Fruit fly (Drosophila melanogaster): ENCODE measurements around the gene eEF1alpha2.

eEF1alpha2 gene

DNA sequence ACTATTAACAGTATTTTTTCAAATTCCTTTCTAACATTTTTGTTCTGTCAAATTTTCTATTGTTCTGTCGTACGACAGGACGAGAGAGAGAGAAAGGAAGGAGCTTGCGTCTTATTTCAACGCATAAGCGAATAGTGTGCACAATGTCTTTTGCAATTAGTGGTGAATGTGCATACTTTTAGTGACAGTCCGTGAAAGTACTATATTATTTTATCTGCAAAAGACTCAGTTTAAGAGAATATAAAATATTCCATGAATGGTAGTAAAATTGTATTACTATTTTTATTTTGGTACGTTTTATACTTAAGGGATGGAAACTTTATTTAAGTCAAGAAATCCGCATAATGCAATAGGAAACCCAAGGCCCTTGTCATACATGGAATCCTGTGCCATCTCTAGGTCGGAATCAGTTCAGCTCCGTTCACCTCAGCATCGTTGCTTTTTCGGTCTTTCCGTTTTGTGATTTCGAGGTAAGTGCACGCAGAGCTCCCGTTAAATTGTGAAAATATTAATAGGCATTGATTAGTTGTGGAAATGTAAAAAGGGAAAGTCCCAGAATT is at the start of gene eEF1alpha2:
Gene eEF1alpha2, plus strand, starts transcription at position 409 of the 560 bp plus-strand sequence.
- TF ChIP-seq CG34367 (tag; optimal IDR thresholded peaks at IDR 0.05) (no peak), CG12605 (GFP tag; IDR thresholded peaks at IDR 0.05) (no peak), D1 (tag; optimal IDR thresholded peaks at IDR 0.05) (no peak), CG4496 (GFP tag; IDR thresholded peaks at IDR 0.05) (no peak), CG8301 (tag; optimal IDR thresholded peaks at IDR 0.05) (no peak), CG14655 (GFP tag; optimal IDR thresholded peaks at IDR 0.05) (no peak), rn (GFP tag; IDR thresholded peaks at IDR 0.05) (no peak), Snoo (tag; optimal IDR thresholded peaks at IDR 0.05) (no peak), gl (tag; optimal IDR thresholded peaks at IDR 0.05) (no peak), CG9948 (tag; optimal IDR thresholded peaks at IDR 0.05) (no peak), CG17806 (tag; optimal IDR thresholded peaks at IDR 0.05) (no peak), CG10348 (GFP tag; IDR thresholded peaks at IDR 0.05) (no peak), fd96Ca (GFP tag; IDR thresholded peaks at IDR 0.05) (no peak), Pif1B (GFP tag; optimal IDR thresholded peaks at IDR 0.05) (no peak), Ets98B (GFP tag; IDR thresholded peaks at IDR 0.05) (no peak), CG15710 (tag; optimal IDR thresholded peaks at IDR 0.05) (no peak), CG32121 (GFP tag; IDR thresholded peaks at IDR 0.05) (no peak)

DNA sequence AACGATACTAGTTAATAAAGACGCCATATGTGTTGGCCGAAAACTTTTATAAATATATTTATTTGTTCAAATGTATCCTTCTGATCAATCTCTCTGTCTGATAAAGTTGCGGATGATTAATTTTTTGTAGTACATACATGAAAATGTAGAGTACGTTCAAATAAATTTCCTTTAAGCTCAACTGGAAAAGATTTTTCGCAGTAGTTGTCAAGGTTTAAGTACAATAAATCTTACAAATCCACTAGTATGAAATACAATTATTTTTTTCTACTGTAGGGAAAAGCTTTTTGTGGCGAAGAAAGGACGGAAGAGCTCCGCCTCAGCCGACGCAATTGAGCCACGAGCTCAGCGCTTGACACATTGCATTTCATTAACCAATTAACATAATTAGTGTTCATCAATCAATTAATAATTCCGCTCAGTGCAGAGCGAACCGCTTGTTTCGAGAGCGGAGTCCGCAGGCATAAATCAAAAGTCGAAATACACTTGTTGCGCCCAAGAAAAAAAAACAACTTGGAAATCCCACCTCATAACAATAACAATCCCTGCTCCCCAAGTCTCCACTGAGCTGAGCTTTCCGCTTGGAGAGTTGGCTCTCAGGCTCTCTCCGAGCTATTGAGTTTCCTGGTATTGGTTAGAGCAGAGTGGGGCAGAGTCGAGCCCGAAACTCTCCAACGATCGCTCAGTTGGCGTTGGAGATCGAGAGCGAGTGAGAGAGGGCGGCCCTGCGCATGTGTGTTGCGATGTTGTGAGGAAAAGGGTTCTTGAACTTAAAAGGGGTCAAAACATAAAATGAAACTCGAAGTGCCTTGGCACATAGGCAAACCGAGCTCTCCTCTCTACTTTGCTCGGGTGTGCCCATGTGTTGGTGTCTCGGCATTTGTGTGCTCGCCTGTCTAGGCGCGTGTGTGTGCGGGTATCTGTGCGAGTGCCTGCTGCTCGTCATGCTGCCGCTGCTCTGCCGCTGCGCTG is 49.3 kb upstream of the eEF1alpha2 start:
- peak; percentile 29 for TF ChIP-seq CG17806 (tag; optimal IDR thresholded peaks at IDR 0.05)
- peak; percentile 57 for TF ChIP-seq Snoo (tag; optimal IDR thresholded peaks at IDR 0.05)
- no peak for TF ChIP-seq CG32121 (GFP tag; IDR thresholded peaks at IDR 0.05)
- TF ChIP-seq CG12605 (GFP tag; IDR thresholded peaks at IDR 0.05), result no peak
- TF ChIP-seq EcR (GFP tag; optimal IDR thresholded peaks at IDR 0.05), result peak; percentile 98
- TF ChIP-seq gl (tag; optimal IDR thresholded peaks at IDR 0.05), result no peak
- no peak for TF ChIP-seq D1 (tag; optimal IDR thresholded peaks at IDR 0.05)
- peak; percentile 60 for TF ChIP-seq CG8159 (tag; optimal IDR thresholded peaks at IDR 0.05)
- no peak for TF ChIP-seq CG10348 (GFP tag; IDR thresholded peaks at IDR 0.05)
- peak; percentile 68 for TF ChIP-seq Pif1B (GFP tag; optimal IDR thresholded peaks at IDR 0.05)
- TF ChIP-seq CG34367 (tag; optimal IDR thresholded peaks at IDR 0.05), result peak; percentile 2
- TF ChIP-seq CG13204 (GFP tag; optimal IDR thresholded peaks at IDR 0.05), result no peak
- TF ChIP-seq CG15710 (tag; optimal IDR thresholded peaks at IDR 0.05), result peak; percentile 30
- TF ChIP-seq CG14655 (GFP tag; optimal IDR thresholded peaks at IDR 0.05), result peak; percentile 56
- no peak for TF ChIP-seq rn (GFP tag; IDR thresholded peaks at IDR 0.05)
- peak; percentile 47; the same call in 1 of the 3 replicates for TF ChIP-seq CG4496 (GFP tag; IDR thresholded peaks at IDR 0.05)
- TF ChIP-seq fd96Ca (GFP tag; IDR thresholded peaks at IDR 0.05), result peak; percentile 55; the same call in 2 of the 3 replicates
- peak; percentile 35 for TF ChIP-seq CG9948 (tag; optimal IDR thresholded peaks at IDR 0.05)
- peak; percentile 10 for TF ChIP-seq CG8301 (tag; optimal IDR thresholded peaks at IDR 0.05)
- TF ChIP-seq Pif1A (GFP tag; optimal IDR thresholded peaks at IDR 0.05), result peak; percentile 12
- TF ChIP-seq Ets98B (GFP tag; IDR thresholded peaks at IDR 0.05), result no peak

DNA sequence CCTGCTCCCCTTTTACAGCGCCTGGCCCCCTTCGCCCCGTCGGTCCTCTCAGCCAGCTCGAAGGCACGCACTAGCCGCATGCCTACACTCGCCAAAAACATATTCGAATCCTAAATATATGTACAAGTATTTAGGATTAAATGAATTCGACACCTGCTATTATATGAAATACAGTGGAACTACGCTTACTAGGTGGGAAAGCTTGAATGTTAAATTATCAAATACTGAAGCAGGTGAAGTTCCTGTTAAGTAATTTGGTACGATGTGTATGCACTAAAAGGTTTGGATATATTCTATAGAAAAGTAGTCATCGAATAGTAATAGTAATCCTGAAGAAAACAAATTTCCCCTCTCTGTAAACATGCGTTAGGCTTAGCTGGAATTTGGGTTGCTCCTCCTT is 48.5 kb upstream of the eEF1alpha2 start:
- TF ChIP-seq CG8301 (tag; optimal IDR thresholded peaks at IDR 0.05) (peak; percentile 78), Pif1A (GFP tag; optimal IDR thresholded peaks at IDR 0.05) (peak; percentile 47), CG8159 (tag; optimal IDR thresholded peaks at IDR 0.05) (peak; percentile 42), CG15710 (tag; optimal IDR thresholded peaks at IDR 0.05) (peak; percentile 28), CG14655 (GFP tag; optimal IDR thresholded peaks at IDR 0.05) (peak; percentile 87), Pif1B (GFP tag; optimal IDR thresholded peaks at IDR 0.05) (peak; percentile 37), CG34367 (tag; optimal IDR thresholded peaks at IDR 0.05) (peak; percentile 27), gl (tag; optimal IDR thresholded peaks at IDR 0.05) (no peak), CG9948 (tag; optimal IDR thresholded peaks at IDR 0.05) (peak; percentile 76), CG17806 (tag; optimal IDR thresholded peaks at IDR 0.05) (peak; percentile 49), CG12605 (GFP tag; IDR thresholded peaks at IDR 0.05) (no peak), rn (GFP tag; IDR thresholded peaks at IDR 0.05) (no peak), fd96Ca (GFP tag; IDR thresholded peaks at IDR 0.05) (peak; percentile 37; the same call in 2 of the 3 replicates), CG13204 (GFP tag; optimal IDR thresholded peaks at IDR 0.05) (no peak)

- no peak for TF ChIP-seq CG12605 (GFP tag; IDR thresholded peaks at IDR 0.05)
- TF ChIP-seq CG4496 (GFP tag; IDR thresholded peaks at IDR 0.05), result no peak
- TF ChIP-seq CG13204 (GFP tag; optimal IDR thresholded peaks at IDR 0.05), result peak; percentile 23
- peak; percentile 63 for TF ChIP-seq EcR (GFP tag; optimal IDR thresholded peaks at IDR 0.05)
- no peak for TF ChIP-seq Ets98B (GFP tag; IDR thresholded peaks at IDR 0.05)
- TF ChIP-seq Snoo (tag; optimal IDR thresholded peaks at IDR 0.05), result no peak
- TF ChIP-seq CG17806 (tag; optimal IDR thresholded peaks at IDR 0.05), result no peak
- no peak for TF ChIP-seq CG9948 (tag; optimal IDR thresholded peaks at IDR 0.05)
- TF ChIP-seq rn (GFP tag; IDR thresholded peaks at IDR 0.05), result no peak
- no peak for TF ChIP-seq CG10348 (GFP tag; IDR thresholded peaks at IDR 0.05)
- no peak for TF ChIP-seq CG32121 (GFP tag; IDR thresholded peaks at IDR 0.05)
- no peak for TF ChIP-seq CG8301 (tag; optimal IDR thresholded peaks at IDR 0.05)
These were observed 47.8 kb upstream of the eEF1alpha2 start for dm6 chr3R:31690439-31690838.

dm6 chr3R:31696664-31697063 is 41.6 kb upstream of the eEF1alpha2 start:
- TF ChIP-seq CG14655 (GFP tag; optimal IDR thresholded peaks at IDR 0.05), result peak; percentile 27
- no peak for TF ChIP-seq EcR (GFP tag; optimal IDR thresholded peaks at IDR 0.05)

Measured in whole organism, pupa.